Fruit fly (Drosophila melanogaster) whole organism, embryonic: ENCODE measurements around the gene CG5021.

Experiments used
- Atf3 ChIP-seq: fragments of 200-800 bp; sonication (Bioruptor generic); optimal IDR thresholded peaks from 3 replicates; lab custom pipeline; 2016; ENCODE audit warnings: missing biosample characterization, missing genetic modification characterization
- C15 ChIP-seq: fragments of 200-800 bp; sonication (Bioruptor generic); IDR thresholded peaks from 3 replicates; pipeline ENCODE4 v1.3.6; 2022; ENCODE audit warnings: missing biosample characterization, missing genetic modification characterization
- CG11085 ChIP-seq: fragments of 200-800 bp; sonication (Bioruptor generic); IDR thresholded peaks from 2 replicates; pipeline ENCODE4 v1.3.6; 2022; ENCODE audit warnings: missing biosample characterization, missing genetic modification characterization
- CG11560 ChIP-seq: fragments of 200-800 bp; sonication (Bioruptor generic); IDR thresholded peaks from 3 replicates; pipeline ENCODE4 v1.3.6; 2022; ENCODE audit warnings: missing biosample characterization, missing genetic modification characterization
- CG12942 ChIP-seq: fragments of 200-800 bp; sonication (Bioruptor generic); optimal IDR thresholded peaks from 3 replicates; lab custom pipeline; 2016; ENCODE audit warnings: missing biosample characterization, missing genetic modification characterization
- CG15073 ChIP-seq: fragments of 200-800 bp; sonication (Bioruptor generic); optimal IDR thresholded peaks from 2 replicates; lab custom pipeline; 2016; ENCODE audit warnings: missing biosample characterization, missing genetic modification characterization
- CG15479 ChIP-seq: fragments of 200-800 bp; sonication (Bioruptor generic); optimal IDR thresholded peaks from 3 replicates; lab custom pipeline; 2019; ENCODE audit warnings: missing biosample characterization, mild to moderate bottlenecking, missing genetic modification characterization, moderate library complexity
- CG15514 ChIP-seq: fragments of 200-800 bp; sonication (Bioruptor generic); optimal IDR thresholded peaks from 3 replicates; lab custom pipeline; 2017; ENCODE audit warnings: missing biosample characterization, missing genetic modification characterization, mild to moderate bottlenecking, moderate library complexity, missing genetic modification reagents
- CG16779 ChIP-seq: fragments of 200-800 bp; sonication (Bioruptor generic); IDR thresholded peaks from 2 replicates; pipeline ENCODE4 v1.3.6; 2022; ENCODE audit warnings: missing biosample characterization, missing genetic modification characterization
- CG16815 ChIP-seq: fragments of 200-800 bp; sonication (Bioruptor generic); optimal IDR thresholded peaks from 3 replicates; lab custom pipeline; 2017; ENCODE audit warnings: missing biosample characterization, mild to moderate bottlenecking, missing genetic modification characterization
- CG16863 ChIP-seq: fragments of 200-800 bp; sonication (Bioruptor generic); optimal IDR thresholded peaks from 3 replicates; lab custom pipeline; 2016; ENCODE audit warnings: missing biosample characterization, missing genetic modification characterization
- CG18599 ChIP-seq: fragments of 200-800 bp; sonication (Bioruptor generic); optimal IDR thresholded peaks from 3 replicates; lab custom pipeline; 2017; ENCODE audit warnings: missing biosample characterization, missing genetic modification characterization, mild to moderate bottlenecking, moderate library complexity, missing genetic modification reagents
- CG2712 ChIP-seq: fragments of 200-800 bp; optimal IDR thresholded peaks from 3 replicates; lab custom pipeline; 2019; ENCODE audit warnings: missing biosample characterization, mild to moderate bottlenecking, missing genetic modification characterization, moderate library complexity
- CG30020 ChIP-seq: fragments of 200-800 bp; optimal IDR thresholded peaks from 2 replicates; lab custom pipeline; 2019; ENCODE audit warnings: missing biosample characterization, mild to moderate bottlenecking, missing genetic modification characterization, moderate library complexity
- CG3847 ChIP-seq: fragments of 200-800 bp; sonication (Bioruptor generic); IDR thresholded peaks from 2 replicates; pipeline ENCODE4 v1.3.6; 2022; ENCODE audit warnings: missing biosample characterization, missing genetic modification characterization
- CG5180 ChIP-seq: fragments of 200-800 bp; sonication (Bioruptor generic); optimal IDR thresholded peaks from 3 replicates; lab custom pipeline; 2017; ENCODE audit warnings: missing biosample characterization, missing genetic modification characterization, mild to moderate bottlenecking, moderate library complexity, missing genetic modification reagents
- CG6175 ChIP-seq: fragments of 200-800 bp; sonication (Bioruptor generic); IDR thresholded peaks from 3 replicates; pipeline ENCODE4 v1.3.6; 2022; ENCODE audit warnings: missing biosample characterization, missing genetic modification characterization
- CG8478 ChIP-seq: fragments of >200 bp; optimal IDR thresholded peaks from 2 replicates; lab custom pipeline; 2018
- CG9932 ChIP-seq: fragments of 200-800 bp; sonication (Bioruptor generic); IDR thresholded peaks from 2 replicates; pipeline ENCODE4 v1.3.6; 2022; ENCODE audit warnings: missing biosample characterization, missing genetic modification characterization
- Camta ChIP-seq: fragments of 200-800 bp; sonication (Bioruptor generic); optimal IDR thresholded peaks from 2 replicates; lab custom pipeline; 2016; ENCODE audit warnings: missing biosample characterization, missing genetic modification characterization
- CkIIα-i1 ChIP-seq: fragments of 200-800 bp; sonication (Bioruptor generic); IDR thresholded peaks from 2 replicates; pipeline ENCODE4 v1.3.6; 2022; ENCODE audit warnings: missing biosample characterization, missing genetic modification characterization
- CoRest ChIP-seq: fragments of 200-800 bp; sonication (Bioruptor generic); optimal IDR thresholded peaks from 3 replicates; lab custom pipeline; 2018; ENCODE audit warnings: missing biosample characterization, mild to moderate bottlenecking, missing genetic modification characterization, moderate library complexity
- D ChIP-seq, 2 experiments: fragments of 200-800 bp in 1 of 2; fragments of >200 bp in 1 of 2; sonication (Bioruptor generic) in 1 of 2; optimal IDR thresholded peaks; 2 replicates in 1 of 2; 3 replicates in 1 of 2; lab custom pipeline; 2017; ENCODE audit warnings: mild to moderate bottlenecking in 1 of 2, missing biosample characterization in 1 of 2, missing genetic modification characterization in 1 of 2, missing genetic modification reagents in 1 of 2
- E2f2 ChIP-seq: fragments of 200-800 bp; sonication (Bioruptor generic); IDR thresholded peaks from 2 replicates; pipeline ENCODE4 v1.3.6; 2022; ENCODE audit warnings: missing biosample characterization, missing genetic modification characterization
- Ets65A ChIP-seq: fragments of 200-800 bp; sonication (Bioruptor generic); peaks from one replicate; lab custom pipeline; 2016; ENCODE audit warnings: missing biosample characterization, missing genetic modification characterization
- Fer3 ChIP-seq: fragments of 200-800 bp; sonication (Bioruptor generic); optimal IDR thresholded peaks from 2 replicates; lab custom pipeline; 2018; ENCODE audit warnings: missing biosample characterization, mild to moderate bottlenecking, missing genetic modification characterization, moderate library complexity
- Nf-YB ChIP-seq: fragments of 200-800 bp; sonication (Bioruptor generic); optimal IDR thresholded peaks from 3 replicates; lab custom pipeline; 2019; ENCODE audit warnings: missing biosample characterization, mild to moderate bottlenecking, missing genetic modification characterization, moderate library complexity
- Pdp1 ChIP-seq, 2 experiments: fragments of 200-800 bp; sonication (Bioruptor generic); optimal IDR thresholded peaks; 3 replicates each; lab custom pipeline; 2016; ENCODE audit warnings: missing biosample characterization in 2 of 2, missing genetic modification characterization in 2 of 2, mild to moderate bottlenecking in 1 of 2, moderate library complexity in 1 of 2
- abd-A ChIP-seq: fragments of 200-800 bp; sonication (Bioruptor generic); optimal IDR thresholded peaks from 3 replicates; lab custom pipeline; 2019; ENCODE audit warnings: missing biosample characterization, mild to moderate bottlenecking, missing genetic modification characterization, moderate library complexity
- btn ChIP-seq: fragments of 200-800 bp; sonication (Bioruptor generic); optimal IDR thresholded peaks from 2 replicates; lab custom pipeline; 2016; ENCODE audit warnings: missing biosample characterization, missing genetic modification characterization
- cad ChIP-seq: fragments of >200 bp; optimal IDR thresholded peaks from 2 replicates; lab custom pipeline; 2017; ENCODE audit warnings: missing biosample characterization, missing genetic modification characterization
- cato ChIP-seq: fragments of 200-800 bp; sonication (Bioruptor generic); optimal IDR thresholded peaks from 2 replicates; lab custom pipeline; 2016; ENCODE audit warnings: missing biosample characterization, missing genetic modification characterization, borderline replicate concordance
- ci ChIP-seq: fragments of 200-800 bp; sonication (Bioruptor generic); IDR thresholded peaks from 3 replicates; pipeline ENCODE4 v1.3.6; 2022; ENCODE audit warnings: missing biosample characterization, missing genetic modification characterization
- emc ChIP-seq: fragments of 200-800 bp; sonication (Bioruptor generic); optimal IDR thresholded peaks from 2 replicates; lab custom pipeline; 2016; ENCODE audit warnings: missing biosample characterization, missing genetic modification characterization
- ewg ChIP-seq: fragments of 200-800 bp; sonication (Bioruptor generic); optimal IDR thresholded peaks from 3 replicates; lab custom pipeline; 2017; ENCODE audit warnings: mild to moderate bottlenecking, missing biosample characterization, missing genetic modification reagents, missing genetic modification characterization
- kni ChIP-seq: fragments of 200-800 bp; sonication (Bioruptor generic); optimal IDR thresholded peaks from 3 replicates; lab custom pipeline; 2017; ENCODE audit warnings: mild to moderate bottlenecking, missing biosample characterization, missing genetic modification reagents, missing genetic modification characterization
- lov ChIP-seq, 2 experiments: fragments of 200-800 bp in 1 of 2; fragments of >200 bp in 1 of 2; sonication (Bioruptor generic) in 1 of 2; IDR thresholded peaks in 1 of 2; optimal IDR thresholded peaks in 1 of 2; 2 replicates in 1 of 2; 3 replicates in 1 of 2; pipeline versions ENCODE4 v1.3.6 to Lab custom; 2017 to 2022; ENCODE audit warnings: missing biosample characterization in 1 of 2, missing genetic modification characterization in 1 of 2
- phol ChIP-seq: fragments of 200-800 bp; sonication (Bioruptor generic); optimal IDR thresholded peaks from 3 replicates; lab custom pipeline; 2018; ENCODE audit warnings: missing biosample characterization, mild to moderate bottlenecking, missing genetic modification characterization, moderate library complexity
- pros ChIP-seq: fragments of 200-800 bp; sonication (Bioruptor generic); optimal IDR thresholded peaks from 3 replicates; lab custom pipeline; 2019; ENCODE audit warnings: missing biosample characterization, mild to moderate bottlenecking, missing genetic modification characterization, moderate library complexity
- sens ChIP-seq: fragments of 200-800 bp; sonication (Bioruptor generic); peaks from one replicate; lab custom pipeline; 2016; ENCODE audit warnings: missing biosample characterization, missing genetic modification characterization
- tll ChIP-seq, 2 experiments: fragments of 200-800 bp in 1 of 2; fragments of >200 bp in 1 of 2; sonication (Bioruptor generic) in 1 of 2; optimal IDR thresholded peaks; 2 replicates each; lab custom pipeline; 2017 to 2019; ENCODE audit warnings: missing biosample characterization in 2 of 2, missing genetic modification characterization in 2 of 2, mild to moderate bottlenecking in 1 of 2, moderate library complexity in 1 of 2
- twi ChIP-seq: fragments of 200-800 bp; optimal IDR thresholded peaks from 2 replicates; lab custom pipeline; 2019; ENCODE audit warnings: missing biosample characterization, mild to moderate bottlenecking, missing genetic modification characterization, moderate library complexity
- zen ChIP-seq: fragments of 200-800 bp; sonication (Bioruptor generic); optimal IDR thresholded peaks from 3 replicates; lab custom pipeline; 2018; ENCODE audit warnings: missing biosample characterization, mild to moderate bottlenecking, missing genetic modification characterization, moderate library complexity
- zen2 ChIP-seq: fragments of 200-800 bp; sonication (Bioruptor generic); IDR thresholded peaks from 3 replicates; pipeline ENCODE4 v1.3.6; 2022; ENCODE audit warnings: missing biosample characterization, missing genetic modification characterization; ENCODE audit not compliant: partially characterized antibody

The CG5021 gene

dm6 chr3L:8997686-8998239, 31.1 kb downstream of the CG5021 start, which contains the start of the genes smg and CG5087 (continued):
- TF ChIP-seq CG11085 (GFP tag; lab: Robert Waterston, UW) = 0 out of 2 replicates have a peak, but pooled peaks have one; percentile 22
- peak; percentile 65 for TF ChIP-seq ewg (GFP tag; lab: Kevin White, UChicago)
- TF ChIP-seq emc (GFP tag; lab: Kevin White, UChicago) = no peak
- TF ChIP-seq CG8478 (lab: Kevin White, UChicago) = peak; percentile 35
- peak; percentile 64 for TF ChIP-seq CG2712 (tag; lab: Kevin White, UChicago)

dm6 chr3L:9002527-9002926, 35.9 kb downstream of the CG5021 start:
- TF ChIP-seq Ets65A (GFP tag; lab: Kevin White, UChicago) (peak; percentile 61), CG15514 (GFP tag; lab: Kevin White, UChicago) (no peak), CG18599 (GFP tag; lab: Kevin White, UChicago) (no peak), lov (optimal IDR thresholded peaks at IDR 0.05; lab: Kevin White, UChicago) (no peak), lov (GFP tag; IDR thresholded peaks at IDR 0.05; lab: Robert Waterston, UW) (peak; percentile 60; the same call in 1 of the 3 replicates), CG15479 (peak; percentile 78), tll (GFP tag; optimal IDR thresholded peaks at IDR 0.05; lab: Kevin White, UChicago) (peak in 1 of 2 experiments; percentile 86), cato (GFP tag; lab: Kevin White, UChicago) (no peak), zen (tag; lab: Kevin White, UChicago) (peak; percentile 98), CkIIα-i1 (GFP tag; lab: Robert Waterston, UW) (no peak), sens (GFP tag; lab: Kevin White, UChicago) (no peak), CG5180 (GFP tag; lab: Kevin White, UChicago) (no peak)
- TF ChIP-seq, all 482 proteins: peak for 5

dm6 chr3L:9003369-9003768, 36.7 kb downstream of the CG5021 start:
- no peak for TF ChIP-seq Fer3
- TF ChIP-seq tll (GFP tag; optimal IDR thresholded peaks at IDR 0.05; lab: Kevin White, UChicago) = peak in 1 of 2 experiments; percentile 61
- TF ChIP-seq twi = peak; percentile 3
- TF ChIP-seq abd-A (tag; lab: Kevin White, UChicago) = peak; percentile 4
- no peak for TF ChIP-seq Camta (GFP tag; lab: Kevin White, UChicago)
- TF ChIP-seq cad (GFP tag; lab: Kevin White, UChicago) = peak; percentile 94
- peak; percentile 90 for TF ChIP-seq zen (tag; lab: Kevin White, UChicago)
- TF ChIP-seq D (optimal IDR thresholded peaks at IDR 0.05; lab: Kevin White, UChicago) = peak; percentile 71
- TF ChIP-seq D (GFP tag; optimal IDR thresholded peaks at IDR 0.05; lab: Kevin White, UChicago) = no peak
- no peak for TF ChIP-seq zen2 (GFP tag; lab: Robert Waterston, UW)
- no peak for TF ChIP-seq Atf3 (GFP tag; lab: Kevin White, UChicago)
- TF ChIP-seq CG3847 = no peak
- TF ChIP-seq CG15073 (GFP tag; lab: Kevin White, UChicago) = peak; percentile 84
- TF ChIP-seq CG16779 = 0 out of 2 replicates have a peak, but pooled peaks have one; percentile 3
- TF ChIP-seq CG9932 (GFP tag; lab: Robert Waterston, UW) = 0 out of 2 replicates have a peak, but pooled peaks have one; percentile 19
- no peak for TF ChIP-seq CG16863 (GFP tag; lab: Kevin White, UChicago)
- TF ChIP-seq kni = peak; percentile 21

dm6 chr3L:9004788-9005246, 38.2 kb downstream of the CG5021 start, which contains the start of gene Doc3:
TSS of gene Doc3 (plus strand) at chr3L:9005196.
- TF ChIP-seq btn (GFP tag; lab: Kevin White, UChicago) (no peak), CG15479 (peak; percentile 92), Ets65A (GFP tag; lab: Kevin White, UChicago) (peak; percentile 67), CoRest (tag; lab: Kevin White, UChicago) (peak; percentile 44), C15 (GFP tag; lab: Robert Waterston, UW) (no peak), CG16815 (no peak), Pdp1 (GFP tag; optimal IDR thresholded peaks at IDR 0.05; lab: Kevin White, UChicago) (peak in 1 of 2 experiments; percentile 74), CG12942 (GFP tag; lab: Kevin White, UChicago) (no peak), phol (tag; lab: Kevin White, UChicago) (peak; percentile 82), Nf-YB (GFP tag; lab: Kevin White, UChicago) (peak; percentile 100), ci (GFP tag; lab: Robert Waterston, UW) (peak; percentile 39; the same call in 1 of the 3 replicates), E2f2 (GFP tag; lab: Robert Waterston, UW) (no peak), CG30020 (no peak), CG11560 (tag; lab: Robert Waterston, UW) (no peak), pros (peak; percentile 46), CG6175 (GFP tag; lab: Robert Waterston, UW) (peak; percentile 67; the same call in 1 of the 3 replicates)
